Worm (Caenorhabditis elegans) whole organism, L3 larva: Measurements from ENCODE around the gene Y71H2AM.12.

Experiments
- R02D3.7 ChIP-seq: fragments of 150-350 bp; optimal IDR thresholded peaks from 2 replicates; lab custom pipeline; 2014; ENCODE audit warnings: missing biosample characterization, missing genetic modification characterization
- ceh-28 ChIP-seq: fragments of 150-350 bp; optimal IDR thresholded peaks from 2 replicates; lab custom pipeline; 2014; ENCODE audit warnings: missing biosample characterization, missing genetic modification reagents, missing genetic modification characterization
- daf-12 ChIP-seq: fragments of 150-350 bp; optimal IDR thresholded peaks from 2 replicates; lab custom pipeline; 2014; ENCODE audit warnings: missing biosample characterization, missing genetic modification reagents, missing genetic modification characterization
- fkh-10 ChIP-seq: sonication (generic microtip); optimal IDR thresholded peaks from 2 replicates; lab custom pipeline; 2017; ENCODE audit warnings: missing biosample characterization, missing genetic modification reagents, missing genetic modification characterization
- tbx-2 ChIP-seq: sonication (generic microtip); optimal IDR thresholded peaks from 2 replicates; lab custom pipeline; 2016; ENCODE audit warnings: mild to moderate bottlenecking, missing genetic modification characterization, missing compliant biosample characterization
- unc-62 ChIP-seq: fragments of 150-350 bp; sonication (generic microtip); optimal IDR thresholded peaks from 4 replicates; lab custom pipeline; 2014; ENCODE audit warnings: missing biosample characterization, missing genetic modification reagents, missing genetic modification characterization

ce11 chrIII:2759308-2759707 is 25.4 kb upstream of the Y71H2AM.12 start:
- TF ChIP-seq daf-12 (tag; lab: Kevin White, UChicago) = no peak
- TF ChIP-seq ceh-28 = no peak
- TF ChIP-seq tbx-2 (tag; lab: Kevin White, UChicago) = no peak
- no peak for TF ChIP-seq fkh-10
- no peak for TF ChIP-seq R02D3.7
- no peak for TF ChIP-seq unc-62 (GFP tag; lab: Kevin White, UChicago)
